Fruit fly (Drosophila melanogaster) whole organism, embryonic: Measurements from ENCODE around the gene CG42449.

Experiments used
- B-H1 ChIP-seq: fragments of 200-800 bp; sonication (Bioruptor generic); IDR thresholded peaks from 3 replicates; pipeline ENCODE4 v1.3.6; 2022; ENCODE audit warnings: missing biosample characterization, missing genetic modification characterization
- Blimp-1 ChIP-seq: fragments of 200-800 bp; sonication (Bioruptor generic); optimal IDR thresholded peaks from 3 replicates; lab custom pipeline; 2018; ENCODE audit warnings: missing biosample characterization, missing genetic modification characterization, mild to moderate bottlenecking, moderate library complexity, missing genetic modification reagents
- C15 ChIP-seq: fragments of 200-800 bp; sonication (Bioruptor generic); IDR thresholded peaks from 3 replicates; pipeline ENCODE4 v1.3.6; 2022; ENCODE audit warnings: missing biosample characterization, missing genetic modification characterization
- CG10959 ChIP-seq: fragments of 200-800 bp; sonication (Bioruptor generic); IDR thresholded peaks from 2 replicates; pipeline ENCODE4 v1.3.6; 2022; ENCODE audit warnings: missing biosample characterization, missing genetic modification characterization
- CG11696 ChIP-seq: fragments of 200-800 bp; sonication (Bioruptor generic); IDR thresholded peaks from 2 replicates; pipeline ENCODE4 v1.3.6; 2022; ENCODE audit warnings: missing biosample characterization, missing genetic modification characterization
- CG12391 ChIP-seq: fragments of 200-800 bp; sonication (Bioruptor generic); optimal IDR thresholded peaks from 3 replicates; lab custom pipeline; 2018; ENCODE audit warnings: missing biosample characterization, mild to moderate bottlenecking, missing genetic modification characterization, moderate library complexity
- CG12659 ChIP-seq: fragments of 200-800 bp; sonication (Bioruptor generic); optimal IDR thresholded peaks from 3 replicates; lab custom pipeline; 2017; ENCODE audit warnings: mild to moderate bottlenecking, missing biosample characterization, missing genetic modification reagents, missing genetic modification characterization
- CG14014 ChIP-seq: fragments of 200-800 bp; sonication (Bioruptor generic); IDR thresholded peaks from 2 replicates; pipeline ENCODE4 v1.3.6; 2022; ENCODE audit warnings: missing biosample characterization, missing genetic modification characterization
- CG14441 ChIP-seq: fragments of 200-800 bp; sonication (Bioruptor generic); IDR thresholded peaks from 2 replicates; pipeline ENCODE4 v1.3.6; 2022; ENCODE audit warnings: missing biosample characterization, missing genetic modification characterization
- CG1792 ChIP-seq: fragments of 200-800 bp; sonication (Bioruptor generic); optimal IDR thresholded peaks from 2 replicates; lab custom pipeline; 2016; ENCODE audit warnings: missing biosample characterization, missing genetic modification characterization
- CG31365 ChIP-seq: fragments of 200-800 bp; sonication (Bioruptor generic); optimal IDR thresholded peaks from 2 replicates; lab custom pipeline; 2018; ENCODE audit warnings: missing biosample characterization, mild to moderate bottlenecking, missing genetic modification characterization
- CG31388 ChIP-seq: fragments of 200-800 bp; sonication (Bioruptor generic); optimal IDR thresholded peaks from 2 replicates; lab custom pipeline; 2016; ENCODE audit warnings: missing biosample characterization, missing genetic modification characterization
- CG43689 ChIP-seq: fragments of 200-800 bp; sonication (Bioruptor generic); IDR thresholded peaks from 2 replicates; pipeline ENCODE4 v1.3.6; 2022; ENCODE audit warnings: missing biosample characterization, missing genetic modification characterization
- CG4424 ChIP-seq: fragments of 200-800 bp; sonication (Bioruptor generic); optimal IDR thresholded peaks from 3 replicates; lab custom pipeline; 2016; ENCODE audit warnings: missing biosample characterization, missing genetic modification characterization
- CG4820 ChIP-seq: fragments of 200-800 bp; sonication (Bioruptor generic); optimal IDR thresholded peaks from 3 replicates; lab custom pipeline; 2016; ENCODE audit warnings: missing biosample characterization, missing genetic modification characterization
- CG6175 ChIP-seq: fragments of 200-800 bp; sonication (Bioruptor generic); IDR thresholded peaks from 3 replicates; pipeline ENCODE4 v1.3.6; 2022; ENCODE audit warnings: missing biosample characterization, missing genetic modification characterization
- CG6689 ChIP-seq: fragments of 200-800 bp; sonication (Bioruptor generic); IDR thresholded peaks from 2 replicates; pipeline ENCODE4 v1.3.6; 2022; ENCODE audit warnings: missing biosample characterization, missing genetic modification characterization
- CG7556 ChIP-seq: fragments of 200-800 bp; sonication (Bioruptor generic); optimal IDR thresholded peaks from 2 replicates; lab custom pipeline; 2017; ENCODE audit warnings: missing biosample characterization, mild to moderate bottlenecking, missing genetic modification characterization
- CG8359 ChIP-seq: fragments of 200-800 bp; sonication (Bioruptor generic); optimal IDR thresholded peaks from 2 replicates; lab custom pipeline; 2017; ENCODE audit warnings: missing biosample characterization, mild to moderate bottlenecking, missing genetic modification characterization, borderline replicate concordance
- CG8388 ChIP-seq: fragments of 200-800 bp; sonication (Bioruptor generic); optimal IDR thresholded peaks from 2 replicates; lab custom pipeline; 2019; ENCODE audit warnings: missing biosample characterization, mild to moderate bottlenecking, missing genetic modification characterization, moderate library complexity
- D19A ChIP-seq: fragments of 200-800 bp; optimal IDR thresholded peaks from 3 replicates; lab custom pipeline; 2019; ENCODE audit warnings: missing biosample characterization, mild to moderate bottlenecking, missing genetic modification characterization, moderate library complexity
- Elba2 ChIP-seq: fragments of 200-800 bp; sonication (Bioruptor generic); optimal IDR thresholded peaks from 3 replicates; lab custom pipeline; 2016; ENCODE audit warnings: missing biosample characterization, missing genetic modification characterization
- Gsc ChIP-seq: fragments of 200-800 bp; sonication (Bioruptor generic); IDR thresholded peaks from 2 replicates; pipeline ENCODE4 v1.3.6; 2022; ENCODE audit warnings: missing biosample characterization, missing genetic modification characterization
- HHEX ChIP-seq: fragments of 200-800 bp; sonication (Bioruptor generic); optimal IDR thresholded peaks from 3 replicates; lab custom pipeline; 2017; ENCODE audit warnings: missing biosample characterization, mild to moderate bottlenecking, missing genetic modification characterization, missing genetic modification reagents
- HLH3B ChIP-seq: fragments of 200-800 bp; sonication (Bioruptor generic); IDR thresholded peaks from 2 replicates; pipeline ENCODE4 v1.3.6; 2022; ENCODE audit warnings: missing biosample characterization, missing genetic modification characterization
- Hr51 ChIP-seq, 2 experiments: fragments of 200-800 bp; sonication (Bioruptor generic); optimal IDR thresholded peaks; 2 replicates in 1 of 2; 3 replicates in 1 of 2; lab custom pipeline; 2016 to 2018; ENCODE audit warnings: missing biosample characterization in 2 of 2, missing genetic modification characterization in 2 of 2, mild to moderate bottlenecking in 1 of 2, moderate library complexity in 1 of 2
- Lim3 ChIP-seq: fragments of 200-800 bp; sonication (Bioruptor generic); IDR thresholded peaks from 2 replicates; pipeline ENCODE4 v1.3.6; 2022; ENCODE audit warnings: missing biosample characterization, missing genetic modification characterization
- Mes4 ChIP-seq: fragments of 200-800 bp; sonication (Bioruptor generic); optimal IDR thresholded peaks from 2 replicates; lab custom pipeline; 2016; ENCODE audit warnings: missing biosample characterization, missing genetic modification characterization
- Opbp ChIP-seq: fragments of 200-800 bp; sonication (Bioruptor generic); IDR thresholded peaks from 3 replicates; pipeline ENCODE4 v1.3.6; 2022; ENCODE audit warnings: missing biosample characterization, missing genetic modification characterization; ENCODE audit not compliant: partially characterized antibody
- Six4 ChIP-seq: fragments of 200-800 bp; sonication (Bioruptor generic); optimal IDR thresholded peaks from 2 replicates; lab custom pipeline; 2016; ENCODE audit warnings: missing biosample characterization, missing genetic modification characterization
- TFAM ChIP-seq: fragments of 200-800 bp; sonication (Bioruptor generic); optimal IDR thresholded peaks from 2 replicates; lab custom pipeline; 2017; ENCODE audit warnings: missing biosample characterization, missing genetic modification characterization, inconsistent platforms
- Tbp ChIP-seq: fragments of >200 bp; optimal IDR thresholded peaks from 2 replicates; lab custom pipeline; 2018; ENCODE audit warnings: missing biosample characterization, missing genetic modification characterization
- ac ChIP-seq: fragments of 200-800 bp; sonication (Bioruptor generic); optimal IDR thresholded peaks from 3 replicates; lab custom pipeline; 2017; ENCODE audit warnings: missing biosample characterization, mild to moderate bottlenecking, missing genetic modification characterization
- ase ChIP-seq: fragments of 200-800 bp; sonication (Bioruptor generic); IDR thresholded peaks from 3 replicates; pipeline ENCODE4 v1.3.6; 2022; ENCODE audit warnings: missing biosample characterization, missing genetic modification characterization
- br ChIP-seq: fragments of >200 bp; optimal IDR thresholded peaks from 2 replicates; lab custom pipeline; 2017
- eve ChIP-seq, 2 experiments: fragments of >200 bp; optimal IDR thresholded peaks; 2 replicates each; lab custom pipeline; 2017; ENCODE audit warnings: missing biosample characterization in 2 of 2, missing genetic modification characterization in 2 of 2
- fd96Cb ChIP-seq: fragments of 200-800 bp; sonication (Bioruptor generic); optimal IDR thresholded peaks from 2 replicates; lab custom pipeline; 2018; ENCODE audit warnings: missing biosample characterization, mild to moderate bottlenecking, missing genetic modification characterization, moderate library complexity
- grau ChIP-seq: fragments of 200-800 bp; optimal IDR thresholded peaks from 3 replicates; lab custom pipeline; 2019; ENCODE audit warnings: missing biosample characterization, mild to moderate bottlenecking, missing genetic modification characterization, moderate library complexity
- grn ChIP-seq: fragments of 200-800 bp; sonication (Bioruptor generic); optimal IDR thresholded peaks from 3 replicates; lab custom pipeline; 2017; ENCODE audit warnings: missing biosample characterization, missing genetic modification characterization
- jumu ChIP-seq: fragments of 200-800 bp; sonication (Bioruptor generic); optimal IDR thresholded peaks from 3 replicates; lab custom pipeline; 2016; ENCODE audit warnings: missing biosample characterization, missing genetic modification characterization
- nerfin-2 ChIP-seq: fragments of 200-800 bp; sonication (Bioruptor generic); IDR thresholded peaks from 2 replicates; pipeline ENCODE4 v1.3.6; 2022; ENCODE audit warnings: missing biosample characterization, missing genetic modification characterization; ENCODE audit not compliant: partially characterized antibody
- pita ChIP-seq: fragments of 200-800 bp; sonication (Bioruptor generic); optimal IDR thresholded peaks from 2 replicates; lab custom pipeline; 2017; ENCODE audit warnings: missing biosample characterization, mild to moderate bottlenecking, missing genetic modification characterization
- pros ChIP-seq: fragments of 200-800 bp; sonication (Bioruptor generic); optimal IDR thresholded peaks from 3 replicates; lab custom pipeline; 2019; ENCODE audit warnings: missing biosample characterization, mild to moderate bottlenecking, missing genetic modification characterization, moderate library complexity
- pum ChIP-seq: fragments of 200-800 bp; sonication (Bioruptor generic); optimal IDR thresholded peaks from 2 replicates; lab custom pipeline; 2016; ENCODE audit warnings: missing biosample characterization, missing genetic modification characterization
- sens ChIP-seq: fragments of 200-800 bp; sonication (Bioruptor generic); peaks from one replicate; lab custom pipeline; 2016; ENCODE audit warnings: missing biosample characterization, missing genetic modification characterization
- sim ChIP-seq: fragments of 200-800 bp; sonication (Bioruptor generic); IDR thresholded peaks from 2 replicates; pipeline ENCODE4 v1.3.6; 2022; ENCODE audit warnings: missing biosample characterization, missing genetic modification characterization
- sob ChIP-seq: fragments of 200-800 bp; sonication (Bioruptor generic); IDR thresholded peaks from 2 replicates; pipeline ENCODE4 v1.3.6; 2022; ENCODE audit warnings: missing biosample characterization, missing genetic modification characterization
- ssp ChIP-seq: fragments of 200-800 bp; sonication (Bioruptor generic); IDR thresholded peaks from 2 replicates; pipeline ENCODE4 v1.3.6; 2022; ENCODE audit warnings: missing biosample characterization, missing genetic modification characterization
- stc ChIP-seq: fragments of 200-800 bp; sonication (Bioruptor generic); IDR thresholded peaks from 2 replicates; pipeline ENCODE4 v1.3.6; 2022; ENCODE audit warnings: missing biosample characterization, missing genetic modification characterization
- tgo ChIP-seq: fragments of 200-800 bp; sonication (Bioruptor generic); IDR thresholded peaks from 3 replicates; pipeline ENCODE4 v1.3.6; 2022; ENCODE audit warnings: missing biosample characterization, missing genetic modification characterization
- tio ChIP-seq: fragments of 200-800 bp; sonication (Bioruptor generic); optimal IDR thresholded peaks from 2 replicates; lab custom pipeline; 2017; ENCODE audit warnings: missing biosample characterization, missing genetic modification characterization, inconsistent platforms
- zf30C ChIP-seq: fragments of 200-800 bp; sonication (Bioruptor generic); optimal IDR thresholded peaks from 3 replicates; lab custom pipeline; 2018; ENCODE audit warnings: missing biosample characterization, mild to moderate bottlenecking, missing genetic modification characterization

Gene CG42449

dm6 chrX:5639083-5639482 lies 44.0 kb upstream of the CG42449 start (continued):
- TF ChIP-seq B-H1 (GFP tag; lab: Robert Waterston, UW): peak; percentile 41; the same call in 2 of the 3 replicates
- TF ChIP-seq tio (GFP tag; lab: Kevin White, UChicago): peak; percentile 14
- no peak for TF ChIP-seq TFAM (GFP tag; lab: Kevin White, UChicago)
- peak; percentile 58 for TF ChIP-seq CG10959 (GFP tag; lab: Robert Waterston, UW)
- peak; percentile 45 for TF ChIP-seq CG4820 (GFP tag; lab: Kevin White, UChicago)
- TF ChIP-seq CG7556 (GFP tag; lab: Kevin White, UChicago): peak; percentile 62
- no peak for TF ChIP-seq CG12659 (GFP tag; lab: Kevin White, UChicago)
- 0 out of 2 replicates have a peak, but pooled peaks have one; percentile 15 for TF ChIP-seq stc (GFP tag; lab: Robert Waterston, UW)
- TF ChIP-seq ase (GFP tag; lab: Robert Waterston, UW): no peak
- TF ChIP-seq ac (GFP tag; lab: Kevin White, UChicago): peak; percentile 3
- peak; percentile 17 for TF ChIP-seq pros (GFP tag; lab: Kevin White, UChicago)
- peak; percentile 43; the same call in 1 of the 2 replicates for TF ChIP-seq sob (GFP tag; lab: Robert Waterston, UW)
- 0 out of 2 replicates have a peak, but pooled peaks have one; percentile 23 for TF ChIP-seq Gsc (GFP tag; lab: Robert Waterston, UW)
- no peak for TF ChIP-seq CG31388
- TF ChIP-seq CG6175 (GFP tag; lab: Robert Waterston, UW): no peak
- 0 out of 2 replicates have a peak, but pooled peaks have one; percentile 38 for TF ChIP-seq sim
- peak; percentile 28 for TF ChIP-seq HHEX (GFP tag; lab: Kevin White, UChicago)
- TF ChIP-seq CG14014: peak; percentile 47; the same call in 1 of the 2 replicates
- TF ChIP-seq pita (GFP tag; lab: Kevin White, UChicago): no peak
- TF ChIP-seq CG8359 (GFP tag; lab: Kevin White, UChicago): peak; percentile 10
- peak; percentile 13 for TF ChIP-seq Mes4 (GFP tag; lab: Kevin White, UChicago)
- no peak for TF ChIP-seq CG14441 (GFP tag; lab: Robert Waterston, UW)
- peak; percentile 24 for TF ChIP-seq jumu (GFP tag; lab: Kevin White, UChicago)
- TF ChIP-seq tgo (GFP tag; lab: Robert Waterston, UW): peak; percentile 42; the same call in 1 of the 3 replicates
- TF ChIP-seq pum (GFP tag; lab: Kevin White, UChicago): peak; percentile 48
- TF ChIP-seq CG4424 (GFP tag; lab: Kevin White, UChicago): peak; percentile 15
- peak; percentile 53 for TF ChIP-seq CG6689
- TF ChIP-seq Hr51 (GFP tag; optimal IDR thresholded peaks at IDR 0.05; lab: Kevin White, UChicago): peak; percentile 6 to 44
- TF ChIP-seq Tbp (GFP tag; lab: Kevin White, UChicago): no peak
- no peak for TF ChIP-seq CG43689 (GFP tag; lab: Robert Waterston, UW)
- peak; percentile 38; the same call in 1 of the 2 replicates for TF ChIP-seq HLH3B (GFP tag; lab: Robert Waterston, UW)
- TF ChIP-seq C15 (GFP tag; lab: Robert Waterston, UW): no peak
- TF ChIP-seq CG31365 (tag; lab: Kevin White, UChicago): peak; percentile 1
- no peak for TF ChIP-seq CG1792 (GFP tag; lab: Kevin White, UChicago)
- 0 out of 2 replicates have a peak, but pooled peaks have one; percentile 33 for TF ChIP-seq CG11696 (GFP tag; lab: Robert Waterston, UW)
- TF ChIP-seq CG8388 (GFP tag; lab: Kevin White, UChicago): peak; percentile 60

dm6 chrX:5646228-5646627 lies 36.8 kb upstream of the CG42449 start:
- TF ChIP-seq Lim3 (GFP tag; lab: Robert Waterston, UW) (no peak), grau (tag; lab: Kevin White, UChicago) (peak; percentile 17), sens (peak; percentile 93), Opbp (GFP tag; lab: Robert Waterston, UW) (no peak), Six4 (GFP tag; lab: Kevin White, UChicago) (no peak), CG12391 (peak; percentile 38), Blimp-1 (GFP tag; lab: Kevin White, UChicago) (peak; percentile 44), br (lab: Kevin White, UChicago) (no peak), nerfin-2 (no peak), D19A (tag; lab: Kevin White, UChicago) (peak; percentile 25), fd96Cb (tag; lab: Kevin White, UChicago) (peak; percentile 32), grn (GFP tag; lab: Kevin White, UChicago) (no peak), zf30C (GFP tag; lab: Kevin White, UChicago) (peak; percentile 18), CG7556 (GFP tag; lab: Kevin White, UChicago) (peak; percentile 18), ssp (no peak), Elba2 (no peak), eve (GFP tag; optimal IDR thresholded peaks at IDR 0.05; lab: Kevin White, UChicago) (peak in 1 of 2 experiments; percentile 18), CG4424 (GFP tag; lab: Kevin White, UChicago) (peak; percentile 13)
